Worm (Caenorhabditis elegans): ENCODE data around the gene apc-10.

Gene apc-10

ce11 chrV:10410030-10410713 is 16.0 kb downstream of the apc-10 start, which contains the start of gene F15H10.12:
TSS of gene F15H10.12 (minus strand) at chrV:10410080.
- TF ChIP-seq zip-5 (tag; optimal IDR thresholded peaks at IDR 0.05) (no peak), ceh-18 (tag; optimal IDR thresholded peaks at IDR 0.05) (no peak), ceh-19 (GFP tag; optimal IDR thresholded peaks at IDR 0.05) (no peak), pag-3 (tag; optimal IDR thresholded peaks at IDR 0.05; ENCODE audit: borderline replicate concordance) (no peak), ceh-22 (tag; optimal IDR thresholded peaks at IDR 0.05) (no peak)

- TF ChIP-seq pha-2 (tag; optimal IDR thresholded peaks at IDR 0.05) (no peak), ceh-45 (GFP tag; IDR thresholded peaks at IDR 0.05) (no peak), rnt-1 (tag; optimal IDR thresholded peaks at IDR 0.05) (no peak), hlh-30 (tag; optimal IDR thresholded peaks at IDR 0.05; ENCODE audit: insufficient read depth) (no peak), sox-4 (tag; optimal IDR thresholded peaks at IDR 0.05) (no peak), ceh-6 (GFP tag; optimal IDR thresholded peaks at IDR 0.05) (no peak), npax-4 (tag; optimal IDR thresholded peaks at IDR 0.05) (no peak), ceh-19 (GFP tag; optimal IDR thresholded peaks at IDR 0.05) (no peak), syd-9 (tag; optimal IDR thresholded peaks at IDR 0.05) (no peak), madf-2 (tag; optimal IDR thresholded peaks at IDR 0.05) (no peak), tbx-2 (tag; optimal IDR thresholded peaks at IDR 0.05) (no peak)
Measured at ce11 chrV:10406313-10406712, 19.8 kb downstream of the apc-10 start, which contains the start of gene F15H10.7. TSS of gene F15H10.7 (minus strand) at chrV:10406413.

- TF ChIP-seq K09A11.1 (tag; optimal IDR thresholded peaks at IDR 0.05; ENCODE audit: insufficient read depth) (no peak), dve-1 (tag; optimal IDR thresholded peaks at IDR 0.05) (no peak), fkh-10 (GFP tag; optimal IDR thresholded peaks at IDR 0.05) (no peak), pax-1 (tag; optimal IDR thresholded peaks at IDR 0.05) (no peak), sox-4 (tag; optimal IDR thresholded peaks at IDR 0.05) (no peak), elt-4 (tag; optimal IDR thresholded peaks at IDR 0.05) (no peak), sox-2 (GFP tag; IDR thresholded peaks at IDR 0.05) (no peak), ceh-31 (tag; optimal IDR thresholded peaks at IDR 0.05) (no peak), ceh-48 (tag; optimal IDR thresholded peaks at IDR 0.05) (no peak), Y22D7AL.16 (tag; optimal IDR thresholded peaks at IDR 0.05) (no peak), pha-2 (tag; optimal IDR thresholded peaks at IDR 0.05) (no peak), ahr-1 (tag; optimal IDR thresholded peaks at IDR 0.05) (no peak), pros-1 (tag; optimal IDR thresholded peaks at IDR 0.05) (no peak), unc-86 (tag; optimal IDR thresholded peaks at IDR 0.05) (no peak), T23F11.4 (GFP tag; optimal IDR thresholded peaks at IDR 0.05) (no peak), ceh-24 (tag; optimal IDR thresholded peaks at IDR 0.05) (no peak), ama-1 (optimal IDR thresholded peaks at IDR 0.05) (no peak), ref-2 (tag; optimal IDR thresholded peaks at IDR 0.05) (no peak), hlh-13 (GFP tag; optimal IDR thresholded peaks at IDR 0.05) (no peak), ceh-6 (GFP tag; optimal IDR thresholded peaks at IDR 0.05) (no peak)
Measured at ce11 chrV:10404701-10405100, 21.5 kb downstream of the apc-10 start.

- TF ChIP-seq mec-3 (tag; optimal IDR thresholded peaks at IDR 0.05; ENCODE audit: borderline replicate concordance) = no peak
- no peak for TF ChIP-seq ceh-45 (GFP tag; IDR thresholded peaks at IDR 0.05)
- no peak for TF ChIP-seq K02D7.2 (tag; optimal IDR thresholded peaks at IDR 0.05)
- TF ChIP-seq ceh-18 (tag; optimal IDR thresholded peaks at IDR 0.05) = no peak
- no peak for TF ChIP-seq hlh-8 (tag; optimal IDR thresholded peaks at IDR 0.05)
- no peak for TF ChIP-seq ttx-3 (tag; optimal IDR thresholded peaks at IDR 0.05)
- no peak for TF ChIP-seq nfya-1 (tag; optimal IDR thresholded peaks at IDR 0.05)
- TF ChIP-seq hlh-6 (tag; optimal IDR thresholded peaks at IDR 0.05) = no peak
- TF ChIP-seq eyg-1 (tag; optimal IDR thresholded peaks at IDR 0.05) = no peak
- TF ChIP-seq fkh-6 (tag; optimal IDR thresholded peaks at IDR 0.05) = no peak
- TF ChIP-seq unc-3 (GFP tag; conservative IDR thresholded peaks at IDR 0.05) = no peak
- TF ChIP-seq unc-3 (tag; optimal IDR thresholded peaks at IDR 0.05) = no peak
- TF ChIP-seq pat-9 (tag; optimal IDR thresholded peaks at IDR 0.05) = no peak
- no peak for TF ChIP-seq elt-4 (tag; optimal IDR thresholded peaks at IDR 0.05)
Measured at ce11 chrV:10402804-10403203, 23.3 kb downstream of the apc-10 start, which contains the start of gene F15H10.8. TSS of gene F15H10.8 (minus strand) at chrV:10402904.
